Worm (Caenorhabditis elegans) whole organism, L1 larva: Measurements from ENCODE around the gene R166.3.

ENCODE experiments used
- ceh-82 ChIP-seq, 3 experiments: fragments of 150-350 bp in 1 of 3; sonication (generic microtip) in 2 of 3; optimal IDR thresholded peaks; 2 replicates each; lab custom pipeline; 2014 to 2017; ENCODE audit warnings: missing biosample characterization in 3 of 3, missing genetic modification characterization in 3 of 3
- ces-1 ChIP-seq: fragments of 150-350 bp; optimal IDR thresholded peaks from 2 replicates; lab custom pipeline; 2014; ENCODE audit warnings: missing biosample characterization, missing genetic modification reagents, missing genetic modification characterization
- dpl-1 ChIP-seq, 3 experiments: fragments of 150-350 bp in 2 of 3; sonication (generic microtip) in 1 of 3; optimal IDR thresholded peaks; 2 replicates each; lab custom pipeline; 2014 to 2017; ENCODE audit warnings: missing biosample characterization in 3 of 3, missing genetic modification characterization in 3 of 3, missing genetic modification reagents in 3 of 3
- pqm-1 ChIP-seq: sonication (generic microtip); optimal IDR thresholded peaks from 3 replicates; lab custom pipeline; 2017; ENCODE audit warnings: missing biosample characterization, missing genetic modification characterization
- skn-1 ChIP-seq: fragments of 150-350 bp; optimal IDR thresholded peaks from 2 replicates; lab custom pipeline; 2014; ENCODE audit warnings: missing biosample characterization, missing genetic modification characterization
- snu-23 ChIP-seq: sonication (generic microtip); optimal IDR thresholded peaks from 2 replicates; lab custom pipeline; 2016; ENCODE audit warnings: missing genetic modification characterization, missing compliant biosample characterization
- unc-62 ChIP-seq: fragments of 150-350 bp; optimal IDR thresholded peaks from 2 replicates; lab custom pipeline; 2014; ENCODE audit warnings: missing biosample characterization, missing genetic modification reagents, missing genetic modification characterization
- unc-86 ChIP-seq: sonication (generic microtip); optimal IDR thresholded peaks from 2 replicates; lab custom pipeline; 2016; ENCODE audit warnings: missing genetic modification characterization, missing compliant biosample characterization

DNA sequence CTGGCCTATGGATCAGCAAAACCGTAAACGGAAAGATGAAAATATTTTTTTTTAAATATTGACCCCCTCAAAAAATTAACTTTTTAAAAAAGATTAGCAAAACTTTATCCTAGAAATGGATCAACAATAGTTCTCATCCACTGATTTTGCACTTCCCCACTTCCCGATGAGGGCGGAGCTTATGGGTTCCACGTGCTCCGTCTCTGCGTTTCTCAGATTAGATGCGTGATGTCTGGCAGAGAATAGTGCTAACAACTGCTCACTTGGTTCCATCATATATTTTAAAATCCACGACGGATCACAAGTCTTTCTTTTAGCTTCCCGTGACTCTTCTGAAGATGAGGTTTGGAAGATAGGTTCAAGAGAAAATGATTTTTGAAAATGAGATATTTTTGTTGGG, 19.2 kb upstream of the R166.3 start:
- TF ChIP-seq dpl-1 (GFP tag; optimal IDR thresholded peaks at IDR 0.05; lab: Kevin White, UChicago) (peak in 1 of 3 experiments; percentile 2), unc-86 (tag; lab: Kevin White, UChicago) (no peak), pqm-1 (no peak), ceh-82 (tag; optimal IDR thresholded peaks at IDR 0.05; lab: Kevin White, UChicago) (no peak), unc-62 (GFP tag; lab: Kevin White, UChicago) (no peak), snu-23 (GFP tag; lab: Kevin White, UChicago) (no peak), ces-1 (GFP tag; lab: Kevin White, UChicago) (no peak), skn-1 (no peak)
